Worm (Caenorhabditis elegans): ENCODE data around the gene gldi-8.

gldi-8 gene

ce11 chrIII:12568036-12568649, 31.4 kb downstream of the gldi-8 start (continued):
- peak; percentile 5 for TF ChIP-seq unc-62 (GFP tag; optimal IDR thresholded peaks at IDR 0.05)
- peak; percentile 55 for TF ChIP-seq snpc-4 (tag; optimal IDR thresholded peaks at IDR 0.05)
- no peak for TF ChIP-seq ceh-9 (tag; optimal IDR thresholded peaks at IDR 0.05)
- no peak for TF ChIP-seq tbx-2 (tag; optimal IDR thresholded peaks at IDR 0.05)
- TF ChIP-seq ztf-4 (tag; optimal IDR thresholded peaks at IDR 0.05): peak; percentile 37
- peak; percentile 65 for TF ChIP-seq elt-1 (tag; optimal IDR thresholded peaks at IDR 0.05)
- peak; percentile 41 for TF ChIP-seq lsy-12 (tag; optimal IDR thresholded peaks at IDR 0.05)
- peak; percentile 87 for TF ChIP-seq nfya-1 (tag; optimal IDR thresholded peaks at IDR 0.05; ENCODE audit: insufficient read depth)

- TF ChIP-seq nfya-1 (tag; optimal IDR thresholded peaks at IDR 0.05; ENCODE audit: insufficient read depth) (peak; percentile 2), elt-1 (tag; optimal IDR thresholded peaks at IDR 0.05) (no peak), jun-1 (tag; optimal IDR thresholded peaks at IDR 0.05) (no peak), pha-4 (tag; optimal IDR thresholded peaks at IDR 0.05) (peak; percentile 38)
These were observed 33.7 kb downstream of the gldi-8 start for ce11 chrIII:12565791-12566190.

ce11 chrIII:12562769-12563168, 36.8 kb downstream of the gldi-8 start:
- no peak for TF ChIP-seq mml-1 (tag; optimal IDR thresholded peaks at IDR 0.05)
- TF ChIP-seq snpc-4 (tag; optimal IDR thresholded peaks at IDR 0.05): no peak
- no peak for TF ChIP-seq ceh-16 (tag; optimal IDR thresholded peaks at IDR 0.05)
- no peak for TF ChIP-seq eor-1 (tag; optimal IDR thresholded peaks at IDR 0.05)
- TF ChIP-seq ceh-9 (tag; optimal IDR thresholded peaks at IDR 0.05): no peak
- TF ChIP-seq lin-39 (tag; optimal IDR thresholded peaks at IDR 0.05): no peak

- TF ChIP-seq ceh-16 (tag; optimal IDR thresholded peaks at IDR 0.05) (no peak), mdl-1 (tag; optimal IDR thresholded peaks at IDR 0.05) (peak; percentile 55), ceh-28 (tag; optimal IDR thresholded peaks at IDR 0.05) (peak; percentile 50), lin-39 (tag; optimal IDR thresholded peaks at IDR 0.05) (peak; percentile 92), nhr-25 (tag; optimal IDR thresholded peaks at IDR 0.05) (no peak), unc-62 (GFP tag; optimal IDR thresholded peaks at IDR 0.05) (no peak), elt-1 (tag; optimal IDR thresholded peaks at IDR 0.05) (no peak), nhr-237 (tag; optimal IDR thresholded peaks at IDR 0.05) (no peak), hmg-11 (tag; optimal IDR thresholded peaks at IDR 0.05) (peak; percentile 71), nhr-28 (tag; optimal IDR thresholded peaks at IDR 0.05) (no peak), nhr-11 (tag; optimal IDR thresholded peaks at IDR 0.05) (peak; percentile 35), nhr-76 (tag; optimal IDR thresholded peaks at IDR 0.05) (no peak), sea-2 (GFP tag; optimal IDR thresholded peaks at IDR 0.05) (no peak), pha-4 (tag; optimal IDR thresholded peaks at IDR 0.05) (peak; percentile 84), ceh-82 (tag; optimal IDR thresholded peaks at IDR 0.05) (no peak), lsy-12 (tag; optimal IDR thresholded peaks at IDR 0.05) (peak; percentile 29), ztf-4 (tag; optimal IDR thresholded peaks at IDR 0.05) (no peak), nhr-43 (tag; optimal IDR thresholded peaks at IDR 0.05; ENCODE audit: poor library complexity, severe bottlenecking) (no peak), egl-27 (tag; optimal IDR thresholded peaks at IDR 0.05) (no peak), zag-1 (tag; optimal IDR thresholded peaks at IDR 0.05) (no peak), nfya-1 (tag; optimal IDR thresholded peaks at IDR 0.05; ENCODE audit: insufficient read depth) (peak; percentile 85), ztf-11 (tag; optimal IDR thresholded peaks at IDR 0.05) (no peak), fkh-2 (tag; optimal IDR thresholded peaks at IDR 0.05) (no peak), aly-2 (tag; optimal IDR thresholded peaks at IDR 0.05) (no peak), snpc-4 (tag; optimal IDR thresholded peaks at IDR 0.05) (no peak), R02D3.7 (tag; optimal IDR thresholded peaks at IDR 0.05) (no peak), elt-2 (tag; optimal IDR thresholded peaks at IDR 0.05) (peak; percentile 71), fkh-10 (GFP tag; optimal IDR thresholded peaks at IDR 0.05) (peak; percentile 81), fos-1 (tag; optimal IDR thresholded peaks at IDR 0.05) (no peak), jun-1 (tag; optimal IDR thresholded peaks at IDR 0.05) (no peak), nhr-23 (tag; optimal IDR thresholded peaks at IDR 0.05) (no peak), unc-39 (tag; optimal IDR thresholded peaks at IDR 0.05) (no peak), nhr-12 (tag; optimal IDR thresholded peaks at IDR 0.05) (no peak), eor-1 (tag; optimal IDR thresholded peaks at IDR 0.05) (no peak), elt-3 (tag; optimal IDR thresholded peaks at IDR 0.05) (no peak), pqm-1 (tag; optimal IDR thresholded peaks at IDR 0.05) (peak; percentile 73), skn-1 (tag; optimal IDR thresholded peaks at IDR 0.05) (no peak), nhr-77 (tag; optimal IDR thresholded peaks at IDR 0.05) (no peak), lin-15B (tag; optimal IDR thresholded peaks at IDR 0.05) (peak; percentile 59), nhr-67 (tag; optimal IDR thresholded peaks at IDR 0.05) (no peak), egl-5 (tag; optimal IDR thresholded peaks at IDR 0.05) (peak; percentile 10), ceh-9 (tag; optimal IDR thresholded peaks at IDR 0.05) (no peak), tbx-2 (tag; optimal IDR thresholded peaks at IDR 0.05) (peak; percentile 58), ZK546.5 (tag; optimal IDR thresholded peaks at IDR 0.05) (no peak)
These were observed 41.4 kb downstream of the gldi-8 start for ce11 chrIII:12558097-12558594.

Data from whole organism, L3 larva.